Worm (Caenorhabditis elegans) whole organism, L4 larva: ENCODE data around the gene ifa-3.
"Not testable (repeated sequence)": the region's sequence is repeated elsewhere in the genome, so short reads cannot be mapped to it uniquely, and the experiment has no call there.

Source experiments
- F26F4.8 ChIP-seq: fragments of 200-800 bp; sonication (Bioruptor generic); conservative IDR thresholded peaks from 2 replicates; pipeline ENCODE4 v1.3.6; 2022; ENCODE audit warnings: missing genetic modification characterization, missing compliant biosample characterization
- R02D3.7 ChIP-seq: fragments of 150-350 bp; sonication (generic microtip); optimal IDR thresholded peaks from 3 replicates; lab custom pipeline; 2014; ENCODE audit warnings: missing biosample characterization, missing genetic modification characterization
- ZK337.2 ChIP-seq: fragments of 200-800 bp; sonication (Bioruptor generic); IDR thresholded peaks from 2 replicates; pipeline ENCODE4 v1.3.6; 2022; ENCODE audit warnings: missing genetic modification reagents, missing genetic modification characterization, missing compliant biosample characterization
- ama-1 ChIP-seq: fragments of 150-350 bp; optimal IDR thresholded peaks from 2 replicates; lab custom pipeline; 2014; ENCODE audit warnings: inconsistent platforms, mixed read lengths
- arid-1 ChIP-seq: fragments of 200-800 bp; sonication (Bioruptor generic); conservative IDR thresholded peaks from 2 replicates; pipeline ENCODE4 v1.3.6; 2022; ENCODE audit warnings: missing genetic modification reagents, missing genetic modification characterization, missing compliant biosample characterization
- ceh-62 ChIP-seq: sonication (generic microtip); optimal IDR thresholded peaks from 2 replicates; lab custom pipeline; 2017; ENCODE audit warnings: missing biosample characterization, missing genetic modification characterization
- cey-2 ChIP-seq: sonication (generic microtip); optimal IDR thresholded peaks from 3 replicates; lab custom pipeline; 2017; ENCODE audit warnings: missing genetic modification characterization, mild to moderate bottlenecking, missing compliant biosample characterization, antibody characterized with exemption, borderline replicate concordance; ENCODE audit not compliant: insufficient read depth
- ctbp-1 ChIP-seq: fragments of 200-800 bp; sonication (Bioruptor generic); IDR thresholded peaks from 2 replicates; pipeline ENCODE4 v1.3.6; 2022; ENCODE audit warnings: missing genetic modification reagents, missing genetic modification characterization, missing compliant biosample characterization
- daf-12 ChIP-seq: fragments of 150-350 bp; optimal IDR thresholded peaks from 2 replicates; lab custom pipeline; 2014; ENCODE audit warnings: missing biosample characterization, missing genetic modification reagents, missing genetic modification characterization
- daf-8 ChIP-seq: fragments of 200-800 bp; sonication (Bioruptor generic); IDR thresholded peaks from 2 replicates; pipeline ENCODE4 v1.3.6; 2022; ENCODE audit warnings: missing genetic modification characterization, missing compliant biosample characterization
- dmd-8 ChIP-seq: fragments of 200-800 bp; sonication (Bioruptor generic); IDR thresholded peaks from 2 replicates; pipeline ENCODE4 v1.3.6; 2022; ENCODE audit warnings: missing genetic modification characterization, missing compliant biosample characterization
- egl-27 ChIP-seq: sonication (generic microtip); optimal IDR thresholded peaks from 3 replicates; lab custom pipeline; 2017; ENCODE audit warnings: missing biosample characterization, missing genetic modification reagents, missing genetic modification characterization
- egl-43 ChIP-seq: fragments of 200-800 bp; sonication (Bioruptor generic); IDR thresholded peaks from 2 replicates; pipeline ENCODE4 v1.3.6; 2022; ENCODE audit warnings: missing genetic modification reagents, missing genetic modification characterization, missing compliant biosample characterization
- fkh-10 ChIP-seq: fragments of 150-350 bp; optimal IDR thresholded peaks from 2 replicates; lab custom pipeline; 2014; ENCODE audit warnings: missing biosample characterization, missing genetic modification reagents, missing genetic modification characterization
- fos-1 ChIP-seq: fragments of 150-350 bp; optimal IDR thresholded peaks from 2 replicates; lab custom pipeline; 2014; ENCODE audit warnings: missing biosample characterization, missing genetic modification characterization
- gei-8 ChIP-seq: fragments of 200-800 bp; sonication (Bioruptor generic); optimal IDR thresholded peaks from 2 replicates; lab custom pipeline; 2018; ENCODE audit warnings: mild to moderate bottlenecking, missing genetic modification characterization, missing compliant biosample characterization
- hlh-11 ChIP-seq: fragments of 200-800 bp; sonication (Bioruptor generic); optimal IDR thresholded peaks from 2 replicates; lab custom pipeline; 2018; ENCODE audit warnings: mild to moderate bottlenecking, missing genetic modification characterization, missing compliant biosample characterization
- hmg-1.1 ChIP-seq: fragments of 200-800 bp; sonication (Bioruptor generic); IDR thresholded peaks from 2 replicates; pipeline ENCODE4 v1.3.6; 2022; ENCODE audit warnings: missing genetic modification reagents, missing genetic modification characterization, missing compliant biosample characterization
- lim-7 ChIP-seq: fragments of 200-800 bp; sonication (Bioruptor generic); IDR thresholded peaks from 2 replicates; pipeline ENCODE4 v1.3.6; 2022; ENCODE audit warnings: missing genetic modification characterization, missing compliant biosample characterization
- lin-13 ChIP-seq: fragments of 150-350 bp; optimal IDR thresholded peaks from 2 replicates; lab custom pipeline; 2014; ENCODE audit warnings: missing biosample characterization, missing genetic modification reagents, missing genetic modification characterization
- lin-29 ChIP-seq: fragments of 200-800 bp; sonication (Bioruptor generic); IDR thresholded peaks from 2 replicates; pipeline ENCODE4 v1.3.6; 2022; ENCODE audit warnings: missing genetic modification reagents, missing genetic modification characterization, missing compliant biosample characterization
- lin-39 ChIP-seq: fragments of 150-350 bp; optimal IDR thresholded peaks from 2 replicates; lab custom pipeline; 2014; ENCODE audit warnings: missing biosample characterization, missing genetic modification reagents, missing genetic modification characterization
- lsy-2 ChIP-seq, 2 experiments: fragments of 150-350 bp in 1 of 2; sonication (generic microtip) in 1 of 2; optimal IDR thresholded peaks; 2 replicates each; lab custom pipeline; 2014 to 2017; ENCODE audit warnings: missing biosample characterization in 2 of 2, missing genetic modification characterization in 2 of 2
- mdl-1 ChIP-seq, 2 experiments: fragments of 150-350 bp in 1 of 2; sonication (generic microtip) in 1 of 2; optimal IDR thresholded peaks; 2 replicates each; lab custom pipeline; 2014 to 2017; ENCODE audit warnings: missing biosample characterization in 2 of 2, missing genetic modification characterization in 2 of 2
- mdt-29 ChIP-seq: fragments of 200-800 bp; sonication (Bioruptor generic); IDR thresholded peaks from 2 replicates; pipeline ENCODE4 v1.3.6; 2022; ENCODE audit warnings: missing genetic modification reagents, missing genetic modification characterization, missing compliant biosample characterization
- mep-1 ChIP-seq: fragments of 150-350 bp; sonication (generic microtip); optimal IDR thresholded peaks from 3 replicates; lab custom pipeline; 2014; ENCODE audit warnings: missing biosample characterization, missing genetic modification characterization
- nhr-102 ChIP-seq: sonication (generic microtip); optimal IDR thresholded peaks from 2 replicates; lab custom pipeline; 2016; ENCODE audit warnings: mild to moderate bottlenecking, missing genetic modification characterization, moderate library complexity, missing compliant biosample characterization
- nhr-11 ChIP-seq: fragments of 150-350 bp; optimal IDR thresholded peaks from 2 replicates; lab custom pipeline; 2014; ENCODE audit warnings: missing biosample characterization, missing genetic modification characterization
- nhr-111 ChIP-seq: fragments of 200-800 bp; sonication (Bioruptor generic); optimal IDR thresholded peaks from 2 replicates; lab custom pipeline; 2018; ENCODE audit warnings: mild to moderate bottlenecking, missing genetic modification characterization, missing compliant biosample characterization
- nhr-237 ChIP-seq: sonication (generic microtip); optimal IDR thresholded peaks from 2 replicates; lab custom pipeline; 2017; ENCODE audit warnings: missing biosample characterization, missing genetic modification characterization
- nhr-25 ChIP-seq: sonication (generic microtip); optimal IDR thresholded peaks from 2 replicates; lab custom pipeline; 2017; ENCODE audit warnings: missing genetic modification characterization, mild to moderate bottlenecking, missing compliant biosample characterization, antibody characterized with exemption, moderate library complexity, borderline replicate concordance; ENCODE audit not compliant: insufficient read depth
- nhr-28 ChIP-seq: fragments of 150-350 bp; optimal IDR thresholded peaks from 2 replicates; lab custom pipeline; 2014; ENCODE audit warnings: missing biosample characterization, missing genetic modification characterization
- nhr-41 ChIP-seq: fragments of 200-800 bp; sonication (Bioruptor generic); IDR thresholded peaks from 2 replicates; pipeline ENCODE4 v1.3.6; 2022; ENCODE audit warnings: missing genetic modification reagents, missing genetic modification characterization, missing compliant biosample characterization
- nhr-42 ChIP-seq: fragments of 200-800 bp; sonication (Bioruptor generic); IDR thresholded peaks from 2 replicates; pipeline ENCODE4 v1.3.6; 2022; ENCODE audit warnings: missing genetic modification characterization, missing compliant biosample characterization
- nhr-48 ChIP-seq: sonication (generic microtip); optimal IDR thresholded peaks from 2 replicates; lab custom pipeline; 2016; ENCODE audit warnings: mild to moderate bottlenecking, missing genetic modification characterization, missing compliant biosample characterization
- nhr-6 ChIP-seq: fragments of 150-350 bp; optimal IDR thresholded peaks from 2 replicates; lab custom pipeline; 2014; ENCODE audit warnings: missing biosample characterization, missing genetic modification characterization
- nhr-77 ChIP-seq: fragments of 150-350 bp; optimal IDR thresholded peaks from 2 replicates; lab custom pipeline; 2014; ENCODE audit warnings: missing biosample characterization, missing genetic modification characterization
- php-3 ChIP-seq: fragments of 200-800 bp; sonication (Bioruptor generic); IDR thresholded peaks from 2 replicates; pipeline ENCODE4 v1.3.6; 2022; ENCODE audit warnings: missing genetic modification reagents, missing genetic modification characterization, missing compliant biosample characterization
- pqm-1 ChIP-seq: sonication (generic microtip); optimal IDR thresholded peaks from 2 replicates; lab custom pipeline; 2017; ENCODE audit warnings: missing biosample characterization, missing genetic modification characterization
- saeg-2 ChIP-seq: fragments of 200-800 bp; sonication (Bioruptor generic); IDR thresholded peaks from 2 replicates; pipeline ENCODE4 v1.3.6; 2022; ENCODE audit warnings: missing genetic modification reagents, missing genetic modification characterization, missing compliant biosample characterization
- sdz-12 ChIP-seq: fragments of 200-800 bp; sonication (Bioruptor generic); optimal IDR thresholded peaks from 2 replicates; lab custom pipeline; 2018; ENCODE audit warnings: mild to moderate bottlenecking, missing genetic modification characterization, missing compliant biosample characterization
- set-16 ChIP-seq: fragments of 200-800 bp; sonication (Bioruptor generic); IDR thresholded peaks from 2 replicates; pipeline ENCODE4 v1.3.6; 2022; ENCODE audit warnings: missing genetic modification reagents, missing genetic modification characterization, missing compliant biosample characterization
- spr-1 ChIP-seq: sonication (generic microtip); optimal IDR thresholded peaks from 2 replicates; lab custom pipeline; 2016; ENCODE audit warnings: mild to moderate bottlenecking, missing genetic modification characterization, missing compliant biosample characterization
- unc-62 ChIP-seq, 3 experiments: fragments of 150-350 bp in 1 of 3; sonication (generic microtip); optimal IDR thresholded peaks in 2 of 3; peaks in 1 of 3; 1 replicate in 1 of 3; 2 replicates in 2 of 3; lab custom pipeline; 2014 to 2017; ENCODE audit warnings: missing biosample characterization in 3 of 3, missing genetic modification characterization in 3 of 3, missing genetic modification reagents in 3 of 3, missing genotype in 1 of 3
- zfp-2 ChIP-seq: sonication (generic microtip); optimal IDR thresholded peaks from 2 replicates; lab custom pipeline; 2016; ENCODE audit warnings: mild to moderate bottlenecking, missing genetic modification characterization, missing compliant biosample characterization
- ztf-11 ChIP-seq: fragments of 150-350 bp; optimal IDR thresholded peaks from 2 replicates; lab custom pipeline; 2014; ENCODE audit warnings: missing biosample characterization, missing genetic modification characterization

Gene ifa-3

ce11 chrX:16240626-16241025 is 29.2 kb downstream of the ifa-3 start:
- no peak for TF ChIP-seq nhr-42
- no peak for TF ChIP-seq nhr-25 (tag; lab: Kevin White, UChicago)
- TF ChIP-seq egl-43 (GFP tag; lab: Robert Waterston, UW), result no peak
- TF ChIP-seq, all 104 proteins: peak for 0

ce11 chrX:16228622-16229021 is 41.2 kb downstream of the ifa-3 start, which contains the start of gene F23A7.5:
TSS of gene F23A7.5 (plus strand) at chrX:16228922.
- TF ChIP-seq lin-13 (GFP tag; lab: Kevin White, UChicago), result no peak
- no peak for TF ChIP-seq gei-8
- no peak for TF ChIP-seq daf-12 (tag; lab: Kevin White, UChicago)
- no peak for TF ChIP-seq sdz-12 (GFP tag; lab: Kevin White, UChicago)
- no peak for TF ChIP-seq spr-1 (tag; lab: Kevin White, UChicago)
- TF ChIP-seq nhr-42, result no peak
- no peak for TF ChIP-seq nhr-102
- TF ChIP-seq php-3, result no peak
- no peak for TF ChIP-seq nhr-111 (GFP tag; lab: Kevin White, UChicago)

- TF ChIP-seq ama-1 (lab: Kevin White, UChicago); dmd-8; lin-29 (GFP tag; lab: Robert Waterston, UW): not testable (repeated sequence)
These were observed 50.2 kb downstream of the ifa-3 start, which contains the start of gene F23A7.3 for ce11 chrX:16219710-16220109. TSS of gene F23A7.3 (plus strand) at chrX:16220010.

- no peak for TF ChIP-seq fkh-10
- no peak for TF ChIP-seq saeg-2 (GFP tag; lab: Robert Waterston, UW)
- no peak for TF ChIP-seq set-16
- TF ChIP-seq lim-7 (GFP tag; lab: Robert Waterston, UW), result no peak
- no peak for TF ChIP-seq mdt-29 (GFP tag; lab: Robert Waterston, UW)
- TF ChIP-seq lin-39 (tag; lab: Kevin White, UChicago), result no peak
- no peak for TF ChIP-seq nhr-237
- no peak for TF ChIP-seq zfp-2 (tag; lab: Kevin White, UChicago)
- TF ChIP-seq R02D3.7, result no peak
- TF ChIP-seq daf-8 (GFP tag; lab: Robert Waterston, UW), result no peak
- no peak for TF ChIP-seq fos-1
- peak; percentile 3 for TF ChIP-seq nhr-11 (tag; lab: Kevin White, UChicago)
- no peak for TF ChIP-seq ctbp-1 (GFP tag; lab: Robert Waterston, UW)
- TF ChIP-seq cey-2 (tag; lab: Kevin White, UChicago), result no peak
- TF ChIP-seq hlh-11 (tag; lab: Kevin White, UChicago), result peak; percentile 37
- no peak for TF ChIP-seq pqm-1 (tag; lab: Kevin White, UChicago)
- no peak for TF ChIP-seq nhr-6 (tag; lab: Kevin White, UChicago)
- TF ChIP-seq ztf-11, result no peak
- no peak for TF ChIP-seq lsy-2 (tag; optimal IDR thresholded peaks at IDR 0.05; lab: Kevin White, UChicago)
- TF ChIP-seq ZK337.2 (GFP tag; lab: Robert Waterston, UW), result no peak
- no peak for TF ChIP-seq egl-27 (tag; lab: Kevin White, UChicago)
- TF ChIP-seq F26F4.8, result no peak
- peak; percentile 48; the same call in 1 of the 2 replicates for TF ChIP-seq hmg-1.1 (GFP tag; lab: Robert Waterston, UW)
- peak in 1 of 2 experiments; percentile 60 for TF ChIP-seq mdl-1 (tag; optimal IDR thresholded peaks at IDR 0.05; lab: Kevin White, UChicago)
- TF ChIP-seq nhr-77 (tag; lab: Kevin White, UChicago), result peak; percentile 5
- TF ChIP-seq php-3, result no peak
- TF ChIP-seq egl-43 (GFP tag; lab: Robert Waterston, UW), result no peak
- TF ChIP-seq nhr-48 (tag; lab: Kevin White, UChicago), result no peak
- TF ChIP-seq ceh-62, result no peak
- TF ChIP-seq nhr-28 (tag; lab: Kevin White, UChicago), result peak; percentile 21
- TF ChIP-seq arid-1 (GFP tag; lab: Robert Waterston, UW), result no peak
- no peak for TF ChIP-seq unc-62 (GFP tag; optimal IDR thresholded peaks at IDR 0.05 in 1 of 2; lab: Kevin White, UChicago)
- TF ChIP-seq unc-62 (tag; optimal IDR thresholded peaks at IDR 0.05; lab: Kevin White, UChicago), result no peak
- TF ChIP-seq mep-1 (tag; lab: Kevin White, UChicago), result peak; percentile 30
- TF ChIP-seq daf-12 (tag; lab: Kevin White, UChicago), result no peak
- TF ChIP-seq nhr-41 (GFP tag; lab: Robert Waterston, UW), result no peak
These were observed 51.6 kb downstream of the ifa-3 start for ce11 chrX:16218306-16218705.
